Fruit fly (Drosophila melanogaster) whole organism, embryonic: ENCODE measurements around the gene Top3beta.
A peak's percentile ranks its signal among the peaks of the same experiment; 100 is the strongest.

ENCODE experiments used
- Blimp-1 ChIP-seq: fragments of 200-800 bp; sonication (Bioruptor generic); optimal IDR thresholded peaks from 3 replicates; lab custom pipeline; 2018; ENCODE audit warnings: missing biosample characterization, missing genetic modification characterization, mild to moderate bottlenecking, moderate library complexity, missing genetic modification reagents
- BtbVII ChIP-seq: fragments of 200-800 bp; sonication (Bioruptor generic); optimal IDR thresholded peaks from 3 replicates; lab custom pipeline; 2017; ENCODE audit warnings: missing biosample characterization, mild to moderate bottlenecking, missing genetic modification characterization
- Bteb2 ChIP-seq: fragments of 200-800 bp; sonication (Bioruptor generic); optimal IDR thresholded peaks from 2 replicates; lab custom pipeline; 2016; ENCODE audit warnings: missing biosample characterization, missing genetic modification characterization
- CG10462 ChIP-seq: fragments of 200-800 bp; sonication (Bioruptor generic); optimal IDR thresholded peaks from 2 replicates; lab custom pipeline; 2016; ENCODE audit warnings: missing biosample characterization, missing genetic modification characterization
- CG10543 ChIP-seq: fragments of 200-800 bp; sonication (Bioruptor generic); optimal IDR thresholded peaks from 3 replicates; lab custom pipeline; 2017; ENCODE audit warnings: missing biosample characterization, mild to moderate bottlenecking, missing genetic modification characterization, moderate library complexity
- CG10979 ChIP-seq: fragments of 200-800 bp; sonication (Bioruptor generic); optimal IDR thresholded peaks from 2 replicates; lab custom pipeline; 2018; ENCODE audit warnings: missing biosample characterization, mild to moderate bottlenecking, missing genetic modification characterization, moderate library complexity
- CG11456 ChIP-seq: fragments of 200-800 bp; sonication (Bioruptor generic); IDR thresholded peaks from 3 replicates; pipeline ENCODE4 v1.3.6; 2022; ENCODE audit warnings: missing biosample characterization, missing genetic modification characterization
- CG12236 ChIP-seq: fragments of 200-800 bp; sonication (Bioruptor generic); optimal IDR thresholded peaks from 2 replicates; lab custom pipeline; 2016; ENCODE audit warnings: missing biosample characterization, missing genetic modification characterization
- CG15269 ChIP-seq: fragments of 200-800 bp; sonication (Bioruptor generic); optimal IDR thresholded peaks from 2 replicates; lab custom pipeline; 2018; ENCODE audit warnings: missing biosample characterization, mild to moderate bottlenecking, missing genetic modification characterization, moderate library complexity
- CG31365 ChIP-seq: fragments of 200-800 bp; sonication (Bioruptor generic); optimal IDR thresholded peaks from 2 replicates; lab custom pipeline; 2018; ENCODE audit warnings: missing biosample characterization, mild to moderate bottlenecking, missing genetic modification characterization
- CG32772 ChIP-seq: fragments of 200-800 bp; sonication (Bioruptor generic); IDR thresholded peaks from 2 replicates; pipeline ENCODE4 v1.3.6; 2022; ENCODE audit warnings: missing biosample characterization, missing genetic modification characterization
- CG4328 ChIP-seq: fragments of 200-800 bp; sonication (Bioruptor generic); optimal IDR thresholded peaks from 3 replicates; lab custom pipeline; 2017; ENCODE audit warnings: missing biosample characterization, missing genetic modification reagents, missing genetic modification characterization
- CG43689 ChIP-seq: fragments of 200-800 bp; sonication (Bioruptor generic); IDR thresholded peaks from 2 replicates; pipeline ENCODE4 v1.3.6; 2022; ENCODE audit warnings: missing biosample characterization, missing genetic modification characterization
- CG6813 ChIP-seq: fragments of 200-800 bp; sonication (Bioruptor generic); optimal IDR thresholded peaks from 2 replicates; lab custom pipeline; 2017; ENCODE audit warnings: missing biosample characterization, missing genetic modification characterization, mild to moderate bottlenecking, moderate library complexity, missing genetic modification reagents
- CG8290 ChIP-seq, 3 experiments: fragments of 200-800 bp; sonication (Bioruptor generic); optimal IDR thresholded peaks; 2 replicates each; lab custom pipeline; 2016 to 2019; ENCODE audit warnings: missing biosample characterization in 3 of 3, missing genetic modification characterization in 3 of 3, mild to moderate bottlenecking in 2 of 3, moderate library complexity in 1 of 3
- CG9609 ChIP-seq: fragments of 200-800 bp; sonication (Bioruptor generic); optimal IDR thresholded peaks from 3 replicates; lab custom pipeline; 2016; ENCODE audit warnings: missing biosample characterization, missing genetic modification characterization
- CG9727 ChIP-seq: fragments of 200-800 bp; sonication (Bioruptor generic); optimal IDR thresholded peaks from 3 replicates; lab custom pipeline; 2017; ENCODE audit warnings: missing biosample characterization, mild to moderate bottlenecking, missing genetic modification characterization
- Dad ChIP-seq: fragments of 200-800 bp; sonication (Bioruptor generic); optimal IDR thresholded peaks from 3 replicates; lab custom pipeline; 2016; ENCODE audit warnings: missing biosample characterization, missing genetic modification characterization
- Deaf1 ChIP-seq: fragments of 200-800 bp; optimal IDR thresholded peaks from 3 replicates; lab custom pipeline; 2019; ENCODE audit warnings: missing biosample characterization, mild to moderate bottlenecking, missing genetic modification characterization, moderate library complexity
- E2f1 ChIP-seq: fragments of 200-800 bp; sonication (Bioruptor generic); IDR thresholded peaks from 2 replicates; pipeline ENCODE4 v1.3.6; 2022; ENCODE audit warnings: missing biosample characterization, missing genetic modification characterization
- Elba2 ChIP-seq: fragments of 200-800 bp; sonication (Bioruptor generic); optimal IDR thresholded peaks from 3 replicates; lab custom pipeline; 2016; ENCODE audit warnings: missing biosample characterization, missing genetic modification characterization
- Lhr ChIP-seq: fragments of 200-800 bp; sonication (Bioruptor generic); optimal IDR thresholded peaks from 3 replicates; lab custom pipeline; 2017; ENCODE audit warnings: mild to moderate bottlenecking, missing biosample characterization, missing genetic modification reagents, missing genetic modification characterization
- Meics ChIP-seq: fragments of 200-800 bp; sonication (Bioruptor generic); optimal IDR thresholded peaks from 2 replicates; lab custom pipeline; 2017; ENCODE audit warnings: missing biosample characterization, mild to moderate bottlenecking, missing genetic modification characterization
- Neu2 ChIP-seq: fragments of 200-800 bp; sonication (Bioruptor generic); optimal IDR thresholded peaks from 3 replicates; lab custom pipeline; 2016; ENCODE audit warnings: missing biosample characterization, missing genetic modification characterization, borderline replicate concordance
- Optix ChIP-seq: fragments of 200-800 bp; sonication (Bioruptor generic); IDR thresholded peaks from 3 replicates; pipeline ENCODE4 v1.3.6; 2022; ENCODE audit warnings: missing biosample characterization, missing genetic modification characterization
- PHDP ChIP-seq: fragments of 200-800 bp; sonication (Bioruptor generic); optimal IDR thresholded peaks from 3 replicates; lab custom pipeline; 2018; ENCODE audit warnings: missing biosample characterization, mild to moderate bottlenecking, missing genetic modification characterization, moderate library complexity
- Pdp1 ChIP-seq, 2 experiments: fragments of 200-800 bp; sonication (Bioruptor generic); optimal IDR thresholded peaks; 3 replicates each; lab custom pipeline; 2016; ENCODE audit warnings: missing biosample characterization in 2 of 2, missing genetic modification characterization in 2 of 2, mild to moderate bottlenecking in 1 of 2, moderate library complexity in 1 of 2
- Trl ChIP-seq, 3 experiments: fragments of >200 bp in 2 of 3; fragments of 200-800 bp in 1 of 3; sonication (Bioruptor generic) in 1 of 3; optimal IDR thresholded peaks; 2 replicates in 1 of 3; 3 replicates in 2 of 3; lab custom pipeline; 2016 to 2017; ENCODE audit warnings: missing biosample characterization in 1 of 3, missing genetic modification characterization in 1 of 3
- ase ChIP-seq: fragments of 200-800 bp; sonication (Bioruptor generic); IDR thresholded peaks from 3 replicates; pipeline ENCODE4 v1.3.6; 2022; ENCODE audit warnings: missing biosample characterization, missing genetic modification characterization
- ato ChIP-seq: fragments of 200-800 bp; sonication (Bioruptor generic); IDR thresholded peaks from 2 replicates; pipeline ENCODE4 v1.3.6; 2022; ENCODE audit warnings: missing biosample characterization, missing genetic modification characterization; ENCODE audit not compliant: partially characterized antibody
- chif ChIP-seq, 2 experiments: fragments of 200-800 bp; sonication (Bioruptor generic); optimal IDR thresholded peaks; 3 replicates each; lab custom pipeline; 2016; ENCODE audit warnings: missing biosample characterization in 2 of 2, missing genetic modification characterization in 2 of 2
- crc ChIP-seq: fragments of 200-800 bp; sonication (Bioruptor generic); optimal IDR thresholded peaks from 2 replicates; lab custom pipeline; 2016; ENCODE audit warnings: missing biosample characterization, missing genetic modification characterization
- dati ChIP-seq: fragments of 200-800 bp; sonication (Bioruptor generic); IDR thresholded peaks from 2 replicates; pipeline ENCODE4 v1.3.6; 2022; ENCODE audit warnings: missing biosample characterization, missing genetic modification characterization
- dimm ChIP-seq: fragments of 200-800 bp; sonication (Bioruptor generic); IDR thresholded peaks from 2 replicates; pipeline ENCODE4 v1.3.6; 2022; ENCODE audit warnings: missing biosample characterization, missing genetic modification characterization
- en ChIP-seq: fragments of 200-800 bp; sonication (Bioruptor generic); optimal IDR thresholded peaks from 2 replicates; lab custom pipeline; 2016; ENCODE audit warnings: missing biosample characterization, missing genetic modification characterization
- exex ChIP-seq: fragments of 200-800 bp; sonication (Bioruptor generic); optimal IDR thresholded peaks from 4 replicates; lab custom pipeline; 2018; ENCODE audit warnings: missing biosample characterization, mild to moderate bottlenecking, missing genetic modification characterization, moderate library complexity
- fd64A ChIP-seq: fragments of 200-800 bp; sonication (Bioruptor generic); optimal IDR thresholded peaks from 3 replicates; lab custom pipeline; 2018; ENCODE audit warnings: missing biosample characterization, mild to moderate bottlenecking, missing genetic modification characterization
- ftz-f1 ChIP-seq: fragments of 200-800 bp; sonication (Bioruptor generic); optimal IDR thresholded peaks from 2 replicates; lab custom pipeline; 2016; ENCODE audit warnings: missing biosample characterization, missing genetic modification characterization
- gsb ChIP-seq: fragments of 200-800 bp; sonication (Bioruptor generic); IDR thresholded peaks from 2 replicates; pipeline ENCODE4 v1.3.6; 2022; ENCODE audit warnings: missing biosample characterization, missing genetic modification characterization
- knrl ChIP-seq: fragments of 200-800 bp; sonication (Bioruptor generic); IDR thresholded peaks from 3 replicates; pipeline ENCODE4 v1.3.6; 2022; ENCODE audit warnings: missing biosample characterization, missing genetic modification characterization; ENCODE audit not compliant: partially characterized antibody
- mam ChIP-seq: fragments of 200-800 bp; sonication (Bioruptor generic); optimal IDR thresholded peaks from 3 replicates; lab custom pipeline; 2016; ENCODE audit warnings: missing biosample characterization, missing genetic modification characterization
- nau ChIP-seq: fragments of 200-800 bp; sonication (Bioruptor generic); optimal IDR thresholded peaks from 3 replicates; lab custom pipeline; 2017; ENCODE audit warnings: missing biosample characterization, mild to moderate bottlenecking, missing genetic modification characterization, missing genetic modification reagents
- pan ChIP-seq, 4 experiments: fragments of >200 bp in 3 of 4; fragments of 200-800 bp in 1 of 4; sonication (Bioruptor generic) in 1 of 4; optimal IDR thresholded peaks in 3 of 4; IDR thresholded peaks in 1 of 4; 2 replicates each; pipeline versions ENCODE4 v1.3.6 to Lab custom; 2017 to 2022; ENCODE audit warnings: missing biosample characterization in 2 of 4, missing genetic modification characterization in 2 of 4, mixed read lengths in 1 of 4
- tin ChIP-seq: fragments of 200-800 bp; sonication (Bioruptor generic); optimal IDR thresholded peaks from 3 replicates; lab custom pipeline; 2016; ENCODE audit warnings: missing biosample characterization, missing genetic modification characterization
- unc-4 ChIP-seq: fragments of 200-800 bp; sonication (Bioruptor generic); IDR thresholded peaks from 2 replicates; pipeline ENCODE4 v1.3.6; 2022; ENCODE audit warnings: missing biosample characterization, missing genetic modification characterization; ENCODE audit not compliant: partially characterized antibody
- unpg ChIP-seq: fragments of 200-800 bp; sonication (Bioruptor generic); optimal IDR thresholded peaks from 3 replicates; lab custom pipeline; 2018; ENCODE audit warnings: missing biosample characterization, mild to moderate bottlenecking, missing genetic modification characterization, moderate library complexity
- wek ChIP-seq: fragments of 200-800 bp; sonication (Bioruptor generic); optimal IDR thresholded peaks from 3 replicates; lab custom pipeline; 2018; ENCODE audit warnings: missing biosample characterization, mild to moderate bottlenecking, missing genetic modification characterization, moderate library complexity
- zfh2 ChIP-seq: fragments of 200-800 bp; sonication (Bioruptor generic); optimal IDR thresholded peaks from 2 replicates; lab custom pipeline; 2016; ENCODE audit warnings: missing biosample characterization, missing genetic modification characterization

Gene Top3beta

dm6 chrX:6267187-6267711, 20.5 kb downstream of the Top3beta start, which contains the start of gene schlank (continued):
- TF ChIP-seq chif (GFP tag; optimal IDR thresholded peaks at IDR 0.05; lab: Kevin White, UChicago) = peak; percentile 8 to 46
- TF ChIP-seq CG43689 (GFP tag; lab: Robert Waterston, UW) = no peak
- peak; percentile 51; the same call in 1 of the 2 replicates for TF ChIP-seq E2f1 (GFP tag; lab: Robert Waterston, UW)
- TF ChIP-seq Trl (optimal IDR thresholded peaks at IDR 0.05; lab: Kevin White, UChicago) = no peak
- peak; percentile 51 for TF ChIP-seq Trl (GFP tag; optimal IDR thresholded peaks at IDR 0.05; lab: Kevin White, UChicago)
- no peak for TF ChIP-seq CG31365 (tag; lab: Kevin White, UChicago)
- no peak for TF ChIP-seq dati (GFP tag; lab: Robert Waterston, UW)
- TF ChIP-seq CG10543 (GFP tag; lab: Kevin White, UChicago) = peak; percentile 49
- TF ChIP-seq Pdp1 (GFP tag; optimal IDR thresholded peaks at IDR 0.05; lab: Kevin White, UChicago) = peak; percentile 5 to 64
- peak; percentile 33 for TF ChIP-seq CG9609 (GFP tag; lab: Kevin White, UChicago)
- TF ChIP-seq Neu2 (GFP tag; lab: Kevin White, UChicago) = no peak
- no peak for TF ChIP-seq ftz-f1 (GFP tag; lab: Kevin White, UChicago)
- no peak for TF ChIP-seq knrl
- TF ChIP-seq unpg (GFP tag; lab: Kevin White, UChicago) = peak; percentile 44
- no peak for TF ChIP-seq pan (optimal IDR thresholded peaks at IDR 0.05; lab: Kevin White, UChicago)
- TF ChIP-seq pan (GFP tag; optimal IDR thresholded peaks at IDR 0.05 in 1 of 2, IDR thresholded peaks at IDR 0.05 in 1 of 2) = peak in 1 of 2 experiments; percentile 68
- no peak for TF ChIP-seq CG6813
- TF ChIP-seq CG8290 (GFP tag; optimal IDR thresholded peaks at IDR 0.05; lab: Kevin White, UChicago) = peak; percentile 46
- TF ChIP-seq CG8290 (tag; optimal IDR thresholded peaks at IDR 0.05; lab: Kevin White, UChicago) = peak in 1 of 2 experiments; percentile 72
- peak; percentile 63; the same call in 2 of the 3 replicates for TF ChIP-seq Optix (GFP tag; lab: Robert Waterston, UW)
- peak; percentile 73 for TF ChIP-seq mam (GFP tag; lab: Kevin White, UChicago)
- TF ChIP-seq CG15269 (tag; lab: Kevin White, UChicago) = no peak
- TF ChIP-seq dimm (GFP tag; lab: Robert Waterston, UW) = no peak
- TF ChIP-seq exex = no peak
- TF ChIP-seq gsb = no peak
- no peak for TF ChIP-seq wek (GFP tag; lab: Kevin White, UChicago)
- peak; percentile 55 for TF ChIP-seq CG9727 (GFP tag; lab: Kevin White, UChicago)
- no peak for TF ChIP-seq unc-4 (GFP tag; lab: Robert Waterston, UW)
- TF ChIP-seq Bteb2 = no peak
- TF ChIP-seq fd64A (GFP tag; lab: Kevin White, UChicago) = no peak
- TF ChIP-seq PHDP (tag; lab: Kevin White, UChicago) = no peak
- TF ChIP-seq Lhr = peak; percentile 71
- TF ChIP-seq BtbVII (GFP tag; lab: Kevin White, UChicago) = no peak
- no peak for TF ChIP-seq CG4328 (GFP tag; lab: Kevin White, UChicago)
- peak; percentile 60; the same call in 1 of the 3 replicates for TF ChIP-seq CG11456
- no peak for TF ChIP-seq nau (GFP tag; lab: Kevin White, UChicago)
- no peak for TF ChIP-seq Elba2
- TF ChIP-seq CG10462 (GFP tag; lab: Kevin White, UChicago) = peak; percentile 26
- no peak for TF ChIP-seq Deaf1
- peak; percentile 51 for TF ChIP-seq zfh2
- peak; percentile 26 for TF ChIP-seq CG10979 (tag; lab: Kevin White, UChicago)
- TF ChIP-seq Blimp-1 = no peak
- no peak for TF ChIP-seq crc (GFP tag; lab: Kevin White, UChicago)
- TF ChIP-seq ase (GFP tag; lab: Robert Waterston, UW) = peak; percentile 30; the same call in 1 of the 3 replicates
- TF ChIP-seq en (GFP tag; lab: Kevin White, UChicago) = no peak
- peak; percentile 25 for TF ChIP-seq Dad (GFP tag; lab: Kevin White, UChicago)
- TF ChIP-seq Meics (GFP tag; lab: Kevin White, UChicago) = peak; percentile 18
- TF ChIP-seq CG12236 (GFP tag; lab: Kevin White, UChicago) = no peak
- no peak for TF ChIP-seq ato (GFP tag; lab: Robert Waterston, UW)
- TF ChIP-seq tin = peak; percentile 41
- peak; percentile 50; the same call in 1 of the 2 replicates for TF ChIP-seq CG32772
